Worm (Caenorhabditis elegans) whole organism, L4/young adult: ENCODE results near the gene atgp-1.

ENCODE experiments used
- dao-5 ChIP-seq: sonication (generic microtip); optimal IDR thresholded peaks from 2 replicates; lab custom pipeline; 2016; ENCODE audit warnings: missing genotype, missing genetic modification characterization, moderate library complexity, missing compliant biosample characterization
- him-1 ChIP-seq: sonication (generic microtip); optimal IDR thresholded peaks from 2 replicates; lab custom pipeline; 2016; ENCODE audit warnings: missing genotype, missing genetic modification reagents, missing genetic modification characterization, missing compliant biosample characterization

- TF ChIP-seq him-1 (tag; lab: Kevin White, UChicago) (no peak), dao-5 (tag; lab: Kevin White, UChicago) (no peak)
Measured at ce11 chrIV:17293679-17294078, 24.5 kb downstream of the atgp-1 start.
